Fruit fly (Drosophila melanogaster): ENCODE data around the gene Vps45.

The Vps45 gene

dm6 chr3R:9534125-9534496 lies 29.6 kb upstream of the Vps45 start (continued):
- peak; percentile 79 for TF ChIP-seq spab (GFP tag; optimal IDR thresholded peaks at IDR 0.05)
- peak; percentile 93 for TF ChIP-seq esn (GFP tag; optimal IDR thresholded peaks at IDR 0.05)
- peak; percentile 91 for TF ChIP-seq CG10631 (GFP tag; optimal IDR thresholded peaks at IDR 0.05)
- peak; percentile 92 for TF ChIP-seq Met (GFP tag; optimal IDR thresholded peaks at IDR 0.05)
- peak; percentile 91 for TF ChIP-seq CG8632 (GFP tag; optimal IDR thresholded peaks at IDR 0.05)
- TF ChIP-seq CG10669 (GFP tag; optimal IDR thresholded peaks at IDR 0.05): peak; percentile 84
- peak; percentile 90 for TF ChIP-seq topi (GFP tag; optimal IDR thresholded peaks at IDR 0.05)
- peak; percentile 93 for TF ChIP-seq Sox14 (GFP tag; optimal IDR thresholded peaks at IDR 0.05)
- peak; percentile 86 for TF ChIP-seq CG6276 (GFP tag; optimal IDR thresholded peaks at IDR 0.05)
- TF ChIP-seq CG11294 (GFP tag; IDR thresholded peaks at IDR 0.05): peak; percentile 78; the same call in 1 of the 2 replicates
- TF ChIP-seq CG31627 (GFP tag; optimal IDR thresholded peaks at IDR 0.05): peak; percentile 92
- TF ChIP-seq Gug (GFP tag; IDR thresholded peaks at IDR 0.05): peak; percentile 89
- TF ChIP-seq Blimp-1 (GFP tag; optimal IDR thresholded peaks at IDR 0.05): peak; percentile 61
- TF ChIP-seq CG6808 (GFP tag; optimal IDR thresholded peaks at IDR 0.05): no peak
- TF ChIP-seq CG3919 (GFP tag; optimal IDR thresholded peaks at IDR 0.05): peak; percentile 92
- TF ChIP-seq ss (GFP tag; optimal IDR thresholded peaks at IDR 0.05): peak in 1 of 2 experiments; percentile 57
- no peak; the same call in none of the 3 replicates for TF ChIP-seq CG6163 (GFP tag; IDR thresholded peaks at IDR 0.05)
- TF ChIP-seq CG32006 (GFP tag; optimal IDR thresholded peaks at IDR 0.05): peak; percentile 95
- TF ChIP-seq fd59A (GFP tag; optimal IDR thresholded peaks at IDR 0.05): peak; percentile 82
- no peak for TF ChIP-seq vri (GFP tag; optimal IDR thresholded peaks at IDR 0.05)

- TF ChIP-seq dsx (GFP tag; optimal IDR thresholded peaks at IDR 0.05; ENCODE audit: poor library complexity, severe bottlenecking) (peak; percentile 63), fkh (GFP tag; optimal IDR thresholded peaks at IDR 0.05) (no peak)
Observed at dm6 chr3R:9534595-9535217, 29.0 kb upstream of the Vps45 start.

dm6 chr3R:9543495-9544180 lies 20.1 kb upstream of the Vps45 start:
- no peak for TF ChIP-seq net (GFP tag; optimal IDR thresholded peaks at IDR 0.05)
- no peak for TF ChIP-seq CG3919 (GFP tag; optimal IDR thresholded peaks at IDR 0.05)
- TF ChIP-seq esn (GFP tag; optimal IDR thresholded peaks at IDR 0.05): no peak
- TF ChIP-seq CG8632 (GFP tag; optimal IDR thresholded peaks at IDR 0.05): no peak
- TF ChIP-seq Sox102F (GFP tag; optimal IDR thresholded peaks at IDR 0.05): no peak
- TF ChIP-seq CG8319 (GFP tag; optimal IDR thresholded peaks at IDR 0.05): no peak
- no peak for TF ChIP-seq CG11902 (GFP tag; optimal IDR thresholded peaks at IDR 0.05)
- no peak for TF ChIP-seq fkh (GFP tag; optimal IDR thresholded peaks at IDR 0.05)
- TF ChIP-seq Sox15 (GFP tag; optimal IDR thresholded peaks at IDR 0.05): no peak
- TF ChIP-seq Hr39 (GFP tag; optimal IDR thresholded peaks at IDR 0.05): no peak
- TF ChIP-seq spab (GFP tag; optimal IDR thresholded peaks at IDR 0.05): no peak
- no peak for TF ChIP-seq ss (GFP tag; optimal IDR thresholded peaks at IDR 0.05)
- no peak for TF ChIP-seq topi (GFP tag; optimal IDR thresholded peaks at IDR 0.05)
- TF ChIP-seq Gug (GFP tag; IDR thresholded peaks at IDR 0.05): no peak
- TF ChIP-seq CG3032 (tag; optimal IDR thresholded peaks at IDR 0.05): no peak
- no peak for TF ChIP-seq acj6 (GFP tag; optimal IDR thresholded peaks at IDR 0.05)
- TF ChIP-seq eg (GFP tag; IDR thresholded peaks at IDR 0.05): no peak

dm6 chr3R:9546808-9547381 lies 16.8 kb upstream of the Vps45 start:
- TF ChIP-seq topi (GFP tag; optimal IDR thresholded peaks at IDR 0.05): no peak
- TF ChIP-seq CG11902 (GFP tag; optimal IDR thresholded peaks at IDR 0.05): no peak
- no peak for TF ChIP-seq CG8319 (GFP tag; optimal IDR thresholded peaks at IDR 0.05)
- no peak for TF ChIP-seq Ets21C (GFP tag; optimal IDR thresholded peaks at IDR 0.05)
- TF ChIP-seq CG3032 (tag; optimal IDR thresholded peaks at IDR 0.05): no peak
- TF ChIP-seq svp (GFP tag): no peak
- no peak for TF ChIP-seq Sox14 (GFP tag; optimal IDR thresholded peaks at IDR 0.05)

Measured in whole organism, prepupa.